Worm (Caenorhabditis elegans) whole organism, late embryonic: ENCODE measurements around the gene fbxb-103.

Experiments
- fkh-10 ChIP-seq: fragments of 150-350 bp; optimal IDR thresholded peaks from 2 replicates; lab custom pipeline; 2014; ENCODE audit warnings: missing biosample characterization, missing genetic modification reagents, missing genetic modification characterization
- pat-9 ChIP-seq: fragments of 200-800 bp; sonication (Bioruptor generic); optimal IDR thresholded peaks from 2 replicates; lab custom pipeline; 2018; ENCODE audit warnings: mild to moderate bottlenecking, missing genetic modification characterization, moderate library complexity, missing compliant biosample characterization
- rnt-1 ChIP-seq: sonication (generic microtip); optimal IDR thresholded peaks from 2 replicates; lab custom pipeline; 2016; ENCODE audit warnings: missing genetic modification characterization, missing compliant biosample characterization

ce11 chrII:3927943-3928393 is 21.0 kb downstream of the fbxb-103 start, which contains the start of gene plpp-1.1:
- no peak for TF ChIP-seq fkh-10 (GFP tag; lab: Kevin White, UChicago)
- TF ChIP-seq pat-9 (tag; lab: Kevin White, UChicago) = no peak
- no peak for TF ChIP-seq rnt-1 (tag; lab: Kevin White, UChicago)
